Worm (Caenorhabditis elegans): Measurements from ENCODE around the gene dnj-25.

The dnj-25 gene

DNA sequence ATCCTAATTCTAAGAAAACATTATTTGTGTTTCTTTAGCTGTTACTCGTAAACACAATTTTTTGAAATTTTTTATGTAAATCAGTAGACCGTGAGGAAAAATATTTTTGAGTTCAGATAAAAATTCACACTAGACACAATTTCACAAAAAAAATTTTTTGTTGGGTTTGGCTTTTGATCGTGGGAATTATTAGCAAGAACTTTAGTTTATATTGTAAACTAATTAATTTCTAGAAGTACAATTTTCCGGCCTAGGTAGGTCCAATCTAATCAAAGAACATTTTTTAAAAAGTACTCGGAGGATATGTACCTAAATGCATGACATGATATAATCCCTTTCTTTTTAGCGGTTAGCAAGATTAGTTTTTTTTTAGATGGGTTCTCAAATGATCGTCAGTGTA, 64.0 kb downstream of the dnj-25 start:
- TF ChIP-seq ztf-29 (GFP tag; IDR thresholded peaks at IDR 0.05) (no peak), ztf-23 (GFP tag; IDR thresholded peaks at IDR 0.05) (no peak), flt-1 (GFP tag; IDR thresholded peaks at IDR 0.05) (no peak), med-1 (GFP tag; optimal IDR thresholded peaks at IDR 0.05; ENCODE audit: insufficient read depth) (no peak)

Data from whole organism, midembryonic.